Worm (Caenorhabditis elegans) whole organism, L4 larva: ENCODE measurements around the gene F55G1.6.

Source experiments
- Y5F2A.4 ChIP-seq: fragments of 200-800 bp; sonication (Bioruptor generic); optimal IDR thresholded peaks from 2 replicates; lab custom pipeline; 2018; ENCODE audit warnings: mild to moderate bottlenecking, missing genetic modification characterization, missing compliant biosample characterization
- ZK546.5 ChIP-seq, 2 experiments: sonication (generic microtip); optimal IDR thresholded peaks; 2 replicates each; lab custom pipeline; 2017; ENCODE audit warnings: missing biosample characterization in 2 of 2, missing genetic modification characterization in 2 of 2
- aly-2 ChIP-seq: sonication (generic microtip); optimal IDR thresholded peaks from 2 replicates; lab custom pipeline; 2018; ENCODE audit warnings: missing biosample characterization, missing genetic modification characterization
- ama-1 ChIP-seq: fragments of 150-350 bp; optimal IDR thresholded peaks from 2 replicates; lab custom pipeline; 2014; ENCODE audit warnings: inconsistent platforms, mixed read lengths
- ceh-20 ChIP-seq: fragments of 200-800 bp; sonication (Bioruptor generic); IDR thresholded peaks from 2 replicates; pipeline ENCODE4 v1.3.6; 2022; ENCODE audit warnings: missing genetic modification reagents, missing genetic modification characterization, missing compliant biosample characterization
- ces-1 ChIP-seq: fragments of 150-350 bp; sonication (generic microtip); optimal IDR thresholded peaks from 4 replicates; lab custom pipeline; 2014; ENCODE audit warnings: missing biosample characterization, missing genetic modification reagents, missing genetic modification characterization
- cey-2 ChIP-seq: sonication (generic microtip); optimal IDR thresholded peaks from 3 replicates; lab custom pipeline; 2017; ENCODE audit warnings: missing genetic modification characterization, mild to moderate bottlenecking, missing compliant biosample characterization, antibody characterized with exemption, borderline replicate concordance; ENCODE audit not compliant: insufficient read depth
- ctbp-1 ChIP-seq: fragments of 200-800 bp; sonication (Bioruptor generic); IDR thresholded peaks from 2 replicates; pipeline ENCODE4 v1.3.6; 2022; ENCODE audit warnings: missing genetic modification reagents, missing genetic modification characterization, missing compliant biosample characterization
- dmd-6 ChIP-seq: fragments of 200-800 bp; sonication (Bioruptor generic); IDR thresholded peaks from 2 replicates; pipeline ENCODE4 v1.3.6; 2022; ENCODE audit warnings: missing genetic modification reagents, missing genetic modification characterization, missing compliant biosample characterization
- dmd-9 ChIP-seq: fragments of 200-800 bp; sonication (Bioruptor generic); IDR thresholded peaks from 2 replicates; pipeline ENCODE4 v1.3.6; 2022; ENCODE audit warnings: missing genetic modification reagents, missing genetic modification characterization, missing compliant biosample characterization
- dpl-1 ChIP-seq: fragments of 150-350 bp; optimal IDR thresholded peaks from 2 replicates; lab custom pipeline; 2014; ENCODE audit warnings: missing biosample characterization, missing genetic modification reagents, missing genetic modification characterization
- duxl-1 ChIP-seq: sonication (generic microtip); optimal IDR thresholded peaks from 2 replicates; lab custom pipeline; 2016; ENCODE audit warnings: mild to moderate bottlenecking, missing genetic modification characterization, moderate library complexity, missing compliant biosample characterization; ENCODE audit not compliant: poor library complexity
- egl-43 ChIP-seq: fragments of 200-800 bp; sonication (Bioruptor generic); IDR thresholded peaks from 2 replicates; pipeline ENCODE4 v1.3.6; 2022; ENCODE audit warnings: missing genetic modification reagents, missing genetic modification characterization, missing compliant biosample characterization
- hlh-11 ChIP-seq: fragments of 200-800 bp; sonication (Bioruptor generic); optimal IDR thresholded peaks from 2 replicates; lab custom pipeline; 2018; ENCODE audit warnings: mild to moderate bottlenecking, missing genetic modification characterization, missing compliant biosample characterization
- hlh-30 ChIP-seq: sonication (generic microtip); optimal IDR thresholded peaks from 2 replicates; lab custom pipeline; 2017; ENCODE audit warnings: antibody characterized with exemption, mild to moderate bottlenecking, missing genetic modification characterization, missing compliant biosample characterization; ENCODE audit not compliant: insufficient read depth
- lim-7 ChIP-seq: fragments of 200-800 bp; sonication (Bioruptor generic); IDR thresholded peaks from 2 replicates; pipeline ENCODE4 v1.3.6; 2022; ENCODE audit warnings: missing genetic modification characterization, missing compliant biosample characterization
- lin-39 ChIP-seq: fragments of 150-350 bp; optimal IDR thresholded peaks from 2 replicates; lab custom pipeline; 2014; ENCODE audit warnings: missing biosample characterization, missing genetic modification reagents, missing genetic modification characterization
- madf-9 ChIP-seq: fragments of 200-800 bp; sonication (Bioruptor generic); conservative IDR thresholded peaks from 2 replicates; pipeline ENCODE4 v1.3.6; 2022; ENCODE audit warnings: missing genetic modification reagents, missing genetic modification characterization, missing compliant biosample characterization
- mdl-1 ChIP-seq, 2 experiments: fragments of 150-350 bp in 1 of 2; sonication (generic microtip) in 1 of 2; optimal IDR thresholded peaks; 2 replicates each; lab custom pipeline; 2014 to 2017; ENCODE audit warnings: missing biosample characterization in 2 of 2, missing genetic modification characterization in 2 of 2
- mes-2 ChIP-seq: sonication (generic microtip); optimal IDR thresholded peaks from 2 replicates; lab custom pipeline; 2016; ENCODE audit warnings: missing genotype, mild to moderate bottlenecking, missing genetic modification characterization, missing compliant biosample characterization; ENCODE audit not compliant: poor library complexity, severe bottlenecking
- mxl-2 ChIP-seq: fragments of 200-800 bp; sonication (Bioruptor generic); conservative IDR thresholded peaks from 2 replicates; pipeline ENCODE4 v1.3.6; 2022; ENCODE audit warnings: missing genetic modification reagents, missing genetic modification characterization, missing compliant biosample characterization
- nhr-102 ChIP-seq: sonication (generic microtip); optimal IDR thresholded peaks from 2 replicates; lab custom pipeline; 2016; ENCODE audit warnings: mild to moderate bottlenecking, missing genetic modification characterization, moderate library complexity, missing compliant biosample characterization
- nhr-237 ChIP-seq: sonication (generic microtip); optimal IDR thresholded peaks from 2 replicates; lab custom pipeline; 2017; ENCODE audit warnings: missing biosample characterization, missing genetic modification characterization
- nhr-28 ChIP-seq: fragments of 150-350 bp; optimal IDR thresholded peaks from 2 replicates; lab custom pipeline; 2014; ENCODE audit warnings: missing biosample characterization, missing genetic modification characterization
- nhr-41 ChIP-seq: fragments of 200-800 bp; sonication (Bioruptor generic); IDR thresholded peaks from 2 replicates; pipeline ENCODE4 v1.3.6; 2022; ENCODE audit warnings: missing genetic modification reagents, missing genetic modification characterization, missing compliant biosample characterization
- nhr-48 ChIP-seq: sonication (generic microtip); optimal IDR thresholded peaks from 2 replicates; lab custom pipeline; 2016; ENCODE audit warnings: mild to moderate bottlenecking, missing genetic modification characterization, missing compliant biosample characterization
- nhr-76 ChIP-seq: fragments of 150-350 bp; optimal IDR thresholded peaks from 2 replicates; lab custom pipeline; 2014; ENCODE audit warnings: missing biosample characterization, missing genetic modification characterization
- nhr-77 ChIP-seq: fragments of 150-350 bp; optimal IDR thresholded peaks from 2 replicates; lab custom pipeline; 2014; ENCODE audit warnings: missing biosample characterization, missing genetic modification characterization
- pqm-1 ChIP-seq: sonication (generic microtip); optimal IDR thresholded peaks from 2 replicates; lab custom pipeline; 2017; ENCODE audit warnings: missing biosample characterization, missing genetic modification characterization
- sdz-12 ChIP-seq: fragments of 200-800 bp; sonication (Bioruptor generic); optimal IDR thresholded peaks from 2 replicates; lab custom pipeline; 2018; ENCODE audit warnings: mild to moderate bottlenecking, missing genetic modification characterization, missing compliant biosample characterization
- spr-3 ChIP-seq: fragments of 200-800 bp; sonication (Bioruptor generic); optimal IDR thresholded peaks from 2 replicates; lab custom pipeline; 2018; ENCODE audit warnings: mild to moderate bottlenecking, missing genetic modification characterization, missing compliant biosample characterization
- tag-97 ChIP-seq: fragments of 200-800 bp; sonication (Bioruptor generic); IDR thresholded peaks from 2 replicates; pipeline ENCODE4 v1.3.6; 2022; ENCODE audit warnings: missing genetic modification characterization, missing compliant biosample characterization
- tra-1 ChIP-seq: fragments of 200-800 bp; sonication (Bioruptor generic); IDR thresholded peaks from 2 replicates; pipeline ENCODE4 v1.3.6; 2022; ENCODE audit warnings: missing genetic modification reagents, missing genetic modification characterization, missing compliant biosample characterization
- unc-62 ChIP-seq, 3 experiments: fragments of 150-350 bp in 1 of 3; sonication (generic microtip); optimal IDR thresholded peaks in 2 of 3; peaks in 1 of 3; 1 replicate in 1 of 3; 2 replicates in 2 of 3; lab custom pipeline; 2014 to 2017; ENCODE audit warnings: missing biosample characterization in 3 of 3, missing genetic modification characterization in 3 of 3, missing genetic modification reagents in 3 of 3, missing genotype in 1 of 3
- zfp-2 ChIP-seq: sonication (generic microtip); optimal IDR thresholded peaks from 2 replicates; lab custom pipeline; 2016; ENCODE audit warnings: mild to moderate bottlenecking, missing genetic modification characterization, missing compliant biosample characterization
- zip-11 ChIP-seq: fragments of 200-800 bp; sonication (Bioruptor generic); IDR thresholded peaks from 2 replicates; pipeline ENCODE4 v1.3.6; 2022; ENCODE audit warnings: missing genetic modification characterization, missing compliant biosample characterization

F55G1.6 gene

ce11 chrIV:7465857-7466256 is 7.5 kb upstream of the F55G1.6 start, which contains the start of gene F13B6.3:
F13B6.3 (minus strand) TSS chrIV:7465957.
- TF ChIP-seq nhr-77 (tag; lab: Kevin White, UChicago) (no peak), hlh-30 (tag; lab: Kevin White, UChicago) (no peak), ceh-20 (GFP tag; lab: Robert Waterston, UW) (no peak), zfp-2 (tag; lab: Kevin White, UChicago) (no peak), mes-2 (tag; lab: Kevin White, UChicago) (no peak)

DNA sequence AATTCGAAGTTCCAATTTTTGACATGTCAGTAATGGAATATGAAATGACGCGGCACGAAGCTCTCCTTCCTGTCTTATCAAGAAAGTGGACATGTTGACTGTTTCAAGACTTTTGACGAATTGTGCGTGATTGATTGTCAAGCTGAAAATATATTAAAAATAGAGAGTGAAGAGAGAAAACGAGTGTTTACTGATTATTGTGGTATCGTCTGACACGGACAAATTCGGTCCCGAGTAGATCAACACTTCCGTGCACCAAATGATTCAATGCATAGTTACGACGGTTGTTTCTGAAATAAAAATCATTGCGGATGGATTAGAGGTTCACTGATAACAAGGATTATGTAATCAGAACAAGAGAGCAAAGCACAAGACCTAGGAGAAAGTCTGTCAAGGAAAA is 6.1 kb upstream of the F55G1.6 start:
- TF ChIP-seq ceh-20 (GFP tag; lab: Robert Waterston, UW): no peak
- peak; percentile 48 for TF ChIP-seq pqm-1 (tag; lab: Kevin White, UChicago)
- TF ChIP-seq tra-1 (GFP tag; lab: Robert Waterston, UW): 0 out of 2 replicates have a peak, but pooled peaks have one; percentile 15

DNA sequence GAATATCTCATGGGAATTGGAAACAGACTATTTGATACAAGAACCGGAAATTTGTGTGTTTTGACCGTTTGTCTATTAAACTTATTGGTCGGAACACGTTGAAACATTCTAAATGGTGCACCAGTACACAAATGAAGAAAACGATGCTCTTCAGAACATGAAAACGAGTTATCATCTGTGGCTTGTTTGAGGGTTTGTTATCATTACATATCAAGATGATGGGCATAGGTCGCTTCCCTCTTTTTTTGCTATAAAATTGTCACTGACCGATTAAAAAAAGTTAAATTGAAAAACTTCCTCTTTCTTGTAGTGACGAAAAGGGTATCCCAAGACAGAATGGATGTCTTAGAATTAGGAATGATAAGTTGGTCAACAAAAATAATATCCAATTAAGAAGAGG is 4.7 kb upstream of the F55G1.6 start:
- TF ChIP-seq lin-39 (tag; lab: Kevin White, UChicago) (no peak), unc-62 (GFP tag; optimal IDR thresholded peaks at IDR 0.05 in 1 of 2; lab: Kevin White, UChicago) (peak in 1 of 2 experiments; percentile 9), unc-62 (tag; optimal IDR thresholded peaks at IDR 0.05; lab: Kevin White, UChicago) (no peak), pqm-1 (tag; lab: Kevin White, UChicago) (peak; percentile 72), dpl-1 (GFP tag; lab: Kevin White, UChicago) (no peak), Y5F2A.4 (GFP tag; lab: Kevin White, UChicago) (no peak), duxl-1 (tag; lab: Kevin White, UChicago) (no peak), nhr-237 (tag; lab: Kevin White, UChicago) (no peak), ama-1 (lab: Kevin White, UChicago) (no peak), ZK546.5 (tag; optimal IDR thresholded peaks at IDR 0.05; lab: Kevin White, UChicago) (no peak), madf-9 (GFP tag; lab: Robert Waterston, UW) (no peak)

DNA sequence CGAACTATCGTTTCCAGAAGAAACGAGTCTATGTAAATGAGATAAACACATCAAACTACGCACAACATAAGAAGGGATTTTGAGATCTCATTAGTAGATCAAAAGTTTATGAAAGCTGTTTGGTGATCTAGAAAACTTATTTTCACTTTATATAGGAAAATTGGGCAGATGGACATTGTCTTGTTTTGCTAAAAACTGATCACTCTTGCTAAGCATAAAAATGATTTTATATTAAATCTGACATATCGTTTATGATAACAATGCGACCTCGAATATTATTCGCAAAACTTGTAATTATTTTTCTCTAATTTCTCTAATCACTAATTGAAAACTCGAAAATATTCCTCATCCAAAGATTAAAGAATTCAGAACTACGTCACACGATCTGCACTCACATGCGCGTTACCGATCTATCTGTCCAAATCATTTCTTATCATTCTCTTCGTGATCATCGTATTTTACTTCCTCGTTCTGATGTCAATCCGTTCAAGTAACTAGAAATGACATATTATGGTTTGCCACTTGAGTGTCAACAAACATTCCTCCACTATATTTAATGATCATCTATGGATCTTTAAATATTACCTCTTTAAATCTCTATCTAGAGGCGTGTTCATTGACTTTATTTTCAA is 3.4 kb upstream of the F55G1.6 start, which contains the start of gene F55G1.7:
Gene F55G1.7, minus strand, starts transcription at position 51 of the 632 bp plus-strand sequence.
- TF ChIP-seq nhr-28 (peak; percentile 12), unc-62 (GFP tag; optimal IDR thresholded peaks at IDR 0.05 in 1 of 2; lab: Kevin White, UChicago) (peak in 1 of 2 experiments; percentile 85), unc-62 (tag; optimal IDR thresholded peaks at IDR 0.05; lab: Kevin White, UChicago) (no peak), dmd-6 (GFP tag; lab: Robert Waterston, UW) (peak; percentile 40), aly-2 (tag; lab: Kevin White, UChicago) (no peak), mdl-1 (tag; optimal IDR thresholded peaks at IDR 0.05; lab: Kevin White, UChicago) (peak in 1 of 2 experiments; percentile 12), mxl-2 (GFP tag; lab: Robert Waterston, UW) (no peak)

DNA sequence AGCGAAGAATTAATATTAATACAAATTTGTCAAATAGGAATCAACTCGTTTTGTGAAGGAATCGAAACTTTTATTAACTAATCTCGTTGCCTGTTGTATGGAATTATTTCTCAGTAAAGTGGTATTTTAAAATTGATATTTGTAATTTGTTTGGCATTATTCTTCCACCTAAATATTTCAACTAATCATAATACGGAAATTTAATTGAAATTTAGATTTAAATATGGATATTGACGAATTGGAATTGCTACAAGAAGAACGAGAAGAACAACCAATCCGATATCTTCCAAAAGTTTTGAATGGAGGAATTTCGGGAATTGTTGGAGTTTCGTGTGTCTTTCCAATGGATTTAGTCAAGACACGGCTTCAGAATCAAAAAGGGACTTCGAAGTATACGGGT is 1.5 kb downstream of the F55G1.6 start, which contains the start of gene slc-25A18.2:
Gene slc-25A18.2, plus strand, starts transcription at position 216 of the 400 bp plus-strand sequence.
- no peak for TF ChIP-seq nhr-102 (tag; lab: Kevin White, UChicago)
- TF ChIP-seq unc-62 (GFP tag; optimal IDR thresholded peaks at IDR 0.05 in 1 of 2; lab: Kevin White, UChicago): peak in 1 of 2 experiments; percentile 68
- TF ChIP-seq unc-62 (tag; optimal IDR thresholded peaks at IDR 0.05; lab: Kevin White, UChicago): no peak

- TF ChIP-seq ctbp-1 (GFP tag; lab: Robert Waterston, UW): no peak
- no peak for TF ChIP-seq sdz-12 (GFP tag; lab: Kevin White, UChicago)
- no peak for TF ChIP-seq zip-11 (GFP tag; lab: Robert Waterston, UW)
- no peak for TF ChIP-seq egl-43
- no peak for TF ChIP-seq zfp-2 (tag; lab: Kevin White, UChicago)
- TF ChIP-seq ZK546.5 (tag; optimal IDR thresholded peaks at IDR 0.05; lab: Kevin White, UChicago): no peak
- TF ChIP-seq tag-97 (GFP tag; lab: Robert Waterston, UW): no peak
- no peak for TF ChIP-seq hlh-11 (tag; lab: Kevin White, UChicago)
- TF ChIP-seq cey-2 (tag; lab: Kevin White, UChicago): no peak
- TF ChIP-seq lim-7 (GFP tag; lab: Robert Waterston, UW): no peak
- no peak for TF ChIP-seq pqm-1 (tag; lab: Kevin White, UChicago)
- no peak for TF ChIP-seq ces-1 (GFP tag; lab: Kevin White, UChicago)
- TF ChIP-seq nhr-102 (tag; lab: Kevin White, UChicago): no peak
- TF ChIP-seq nhr-48: no peak
- no peak for TF ChIP-seq spr-3 (GFP tag; lab: Kevin White, UChicago)
- TF ChIP-seq dmd-9 (GFP tag; lab: Robert Waterston, UW): no peak
- TF ChIP-seq dpl-1 (GFP tag; lab: Kevin White, UChicago): no peak
- TF ChIP-seq nhr-41 (GFP tag; lab: Robert Waterston, UW): no peak
- no peak for TF ChIP-seq ama-1 (lab: Kevin White, UChicago)
- TF ChIP-seq nhr-76 (tag; lab: Kevin White, UChicago): no peak
These were observed 3.9 kb downstream of the F55G1.6 start, which contains the start of gene pycr-4 for ce11 chrIV:7477197-7477596. pycr-4 (minus strand) TSS chrIV:7477297.
